Worm (Caenorhabditis elegans): ENCODE results near the gene T26E4.3.
"Not testable (repeated sequence)": the region's sequence is repeated elsewhere in the genome, so short reads cannot be mapped to it uniquely, and the experiment has no call there.

DNA sequence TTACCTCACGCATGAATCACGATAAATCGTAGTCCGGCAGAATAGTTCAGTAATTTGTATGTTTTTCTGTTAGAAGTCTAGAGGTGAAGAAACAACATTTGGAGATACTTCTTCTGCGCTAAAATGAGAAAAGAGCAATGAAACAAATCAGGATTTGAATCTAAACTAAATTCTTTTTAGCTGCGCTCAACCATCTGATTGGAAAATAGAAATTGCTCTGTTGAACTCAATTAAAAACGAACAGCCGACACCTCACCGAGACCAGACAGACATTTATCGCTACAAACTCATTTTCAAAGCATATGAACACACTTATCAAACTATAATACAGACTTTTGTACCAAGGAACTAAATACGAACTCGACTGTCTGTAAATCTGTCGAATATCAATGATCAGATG is 20.0 kb downstream of the T26E4.3 start, which contains the start of gene T26E4.9:
- not testable (repeated sequence) for TF ChIP-seq dao-5, him-1 (tag; optimal IDR thresholded peaks at IDR 0.05)

Data from whole organism, L4/young adult.